Worm (Caenorhabditis elegans): ENCODE data around the gene mig-22.

The mig-22 gene

DNA sequence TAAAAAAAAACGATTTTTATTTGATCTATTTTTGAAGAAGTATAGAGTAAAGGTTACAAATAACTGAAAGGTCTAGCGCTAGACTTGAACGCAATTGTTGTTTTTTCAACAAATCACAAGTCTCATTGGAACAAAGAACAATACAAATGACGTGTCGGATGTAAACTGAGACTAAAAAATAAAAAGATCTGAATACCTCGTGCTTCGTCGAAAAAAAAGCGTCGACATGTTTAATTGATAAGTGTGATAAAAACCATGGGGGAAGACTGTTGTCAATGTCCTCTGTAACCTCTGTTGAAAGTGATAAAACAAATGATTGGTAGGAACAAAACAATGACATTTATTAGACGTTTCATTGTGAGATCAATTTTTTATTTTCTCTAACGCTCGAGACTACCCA, 15.6 kb upstream of the mig-22 start:
- TF ChIP-seq ztf-4 (tag; optimal IDR thresholded peaks at IDR 0.05): no peak
- peak in 1 of 2 experiments; percentile 14 for TF ChIP-seq mdl-1 (tag; optimal IDR thresholded peaks at IDR 0.05)
- TF ChIP-seq unc-30 (tag; optimal IDR thresholded peaks at IDR 0.05): no peak
- peak; percentile 10 for TF ChIP-seq blmp-1 (tag; optimal IDR thresholded peaks at IDR 0.05)
- peak; percentile 2 for TF ChIP-seq nhr-90 (tag; optimal IDR thresholded peaks at IDR 0.05; ENCODE audit: poor library complexity)
- peak; percentile 56 for TF ChIP-seq nhr-85 (tag)
- peak; percentile 68 for TF ChIP-seq nhr-20 (tag; optimal IDR thresholded peaks at IDR 0.05)
- no peak for TF ChIP-seq ama-1 (optimal IDR thresholded peaks at IDR 0.05)
- TF ChIP-seq lin-14 (GFP tag; optimal IDR thresholded peaks at IDR 0.05): peak; percentile 45
- TF ChIP-seq ceh-88 (GFP tag; IDR thresholded peaks at IDR 0.05): no peak
- no peak for TF ChIP-seq sup-37 (GFP tag; optimal IDR thresholded peaks at IDR 0.05)
- TF ChIP-seq nhr-47 (tag; optimal IDR thresholded peaks at IDR 0.05): no peak
- no peak for TF ChIP-seq efl-1 (optimal IDR thresholded peaks at IDR 0.05)
- peak in 1 of 2 experiments; percentile 19 for TF ChIP-seq efl-1 (GFP tag; optimal IDR thresholded peaks at IDR 0.05 in 1 of 2)
- TF ChIP-seq jun-1 (tag; optimal IDR thresholded peaks at IDR 0.05): no peak
- TF ChIP-seq snu-23 (GFP tag; optimal IDR thresholded peaks at IDR 0.05): peak; percentile 30
- TF ChIP-seq elt-3 (tag; optimal IDR thresholded peaks at IDR 0.05): peak in 1 of 6 experiments; percentile 77
- no peak for TF ChIP-seq C04F5.9 (tag; optimal IDR thresholded peaks at IDR 0.05)
- no peak for TF ChIP-seq grh-1 (GFP tag; IDR thresholded peaks at IDR 0.05)
- TF ChIP-seq ets-5 (GFP tag; IDR thresholded peaks at IDR 0.05): no peak
- no peak for TF ChIP-seq nhr-84 (tag; optimal IDR thresholded peaks at IDR 0.05)
- TF ChIP-seq ceh-8 (GFP tag; optimal IDR thresholded peaks at IDR 0.05): no peak
- no peak for TF ChIP-seq C16A3.4 (tag; optimal IDR thresholded peaks at IDR 0.05)
- TF ChIP-seq nhr-77 (tag; optimal IDR thresholded peaks at IDR 0.05): no peak
- TF ChIP-seq skn-1 (tag; optimal IDR thresholded peaks at IDR 0.05): no peak
- TF ChIP-seq pax-3 (tag; optimal IDR thresholded peaks at IDR 0.05): no peak
- no peak for TF ChIP-seq tlp-1 (tag; optimal IDR thresholded peaks at IDR 0.05)
- no peak for TF ChIP-seq mab-9 (GFP tag; IDR thresholded peaks at IDR 0.05)
- TF ChIP-seq nhr-76 (tag; optimal IDR thresholded peaks at IDR 0.05): no peak
- peak; percentile 29 for TF ChIP-seq elt-2 (tag; optimal IDR thresholded peaks at IDR 0.05)
- TF ChIP-seq lin-39 (tag; optimal IDR thresholded peaks at IDR 0.05): no peak
- no peak for TF ChIP-seq zag-1 (tag; optimal IDR thresholded peaks at IDR 0.05)
- no peak for TF ChIP-seq aha-1 (tag; optimal IDR thresholded peaks at IDR 0.05)
- TF ChIP-seq unc-98 (GFP tag; IDR thresholded peaks at IDR 0.05): no peak
- no peak for TF ChIP-seq tbx-2 (tag; optimal IDR thresholded peaks at IDR 0.05)
- peak in 1 of 2 experiments; percentile 65 for TF ChIP-seq lin-35 (GFP tag; optimal IDR thresholded peaks at IDR 0.05)
- TF ChIP-seq hlh-17 (GFP tag; optimal IDR thresholded peaks at IDR 0.05; ENCODE audit: borderline replicate concordance): no peak
- TF ChIP-seq nhr-12 (tag; optimal IDR thresholded peaks at IDR 0.05): no peak
- TF ChIP-seq egl-27 (tag; optimal IDR thresholded peaks at IDR 0.05): no peak
- no peak for TF ChIP-seq alr-1 (tag; optimal IDR thresholded peaks at IDR 0.05; ENCODE audit: borderline replicate concordance)
- no peak for TF ChIP-seq ceh-82 (tag; optimal IDR thresholded peaks at IDR 0.05)
- peak; percentile 51 for TF ChIP-seq nhr-71 (tag; optimal IDR thresholded peaks at IDR 0.05)
- TF ChIP-seq unc-130 (tag; optimal IDR thresholded peaks at IDR 0.05): peak; percentile 50

DNA sequence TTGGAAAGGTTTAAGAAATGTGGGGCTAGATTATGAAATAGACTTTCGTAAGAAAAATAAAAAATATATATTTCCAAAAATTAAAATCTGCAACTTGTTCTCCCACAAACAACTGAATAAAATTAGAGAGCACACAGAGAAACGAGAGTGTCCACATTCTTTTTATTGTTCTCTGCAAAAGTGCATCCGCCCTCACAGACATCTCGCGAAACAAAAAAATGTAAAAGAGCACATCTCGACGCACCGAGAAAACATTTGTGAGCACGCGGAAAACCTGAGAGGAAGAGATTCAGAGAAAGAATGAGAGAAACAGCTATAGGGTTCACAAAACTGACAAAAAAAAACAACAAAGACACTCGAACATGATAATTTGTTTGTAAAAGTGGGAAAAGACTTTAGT, 14.9 kb upstream of the mig-22 start:
- TF ChIP-seq ceh-82 (tag; optimal IDR thresholded peaks at IDR 0.05): no peak
- no peak for TF ChIP-seq tlp-1 (tag; optimal IDR thresholded peaks at IDR 0.05)
- no peak for TF ChIP-seq sptf-1 (tag; optimal IDR thresholded peaks at IDR 0.05)
- no peak for TF ChIP-seq ces-1 (GFP tag; optimal IDR thresholded peaks at IDR 0.05)
- no peak for TF ChIP-seq aha-1 (tag; optimal IDR thresholded peaks at IDR 0.05)
- no peak for TF ChIP-seq swsn-7 (tag; optimal IDR thresholded peaks at IDR 0.05)
- TF ChIP-seq nhr-84 (tag; optimal IDR thresholded peaks at IDR 0.05): no peak
- no peak for TF ChIP-seq isw-1 (GFP tag; IDR thresholded peaks at IDR 0.05)
- TF ChIP-seq grh-1 (GFP tag; IDR thresholded peaks at IDR 0.05): no peak
- no peak for TF ChIP-seq F16B12.6 (tag; optimal IDR thresholded peaks at IDR 0.05)
- TF ChIP-seq skn-1 (tag; optimal IDR thresholded peaks at IDR 0.05): peak; percentile 16
- no peak for TF ChIP-seq unc-86 (tag; optimal IDR thresholded peaks at IDR 0.05)
- TF ChIP-seq elt-3 (tag; optimal IDR thresholded peaks at IDR 0.05): no peak
- TF ChIP-seq fkh-8 (tag; optimal IDR thresholded peaks at IDR 0.05): peak; percentile 24
- no peak for TF ChIP-seq nhr-19 (GFP tag; conservative IDR thresholded peaks at IDR 0.05)
- TF ChIP-seq ceh-88 (GFP tag; IDR thresholded peaks at IDR 0.05): no peak
- peak; percentile 31 for TF ChIP-seq mef-2 (tag; optimal IDR thresholded peaks at IDR 0.05)
- no peak for TF ChIP-seq vab-15 (tag; optimal IDR thresholded peaks at IDR 0.05)
- TF ChIP-seq pag-3 (tag; optimal IDR thresholded peaks at IDR 0.05; ENCODE audit: borderline replicate concordance, insufficient read depth): no peak
- no peak for TF ChIP-seq C34B4.2 (tag; optimal IDR thresholded peaks at IDR 0.05)

All from whole organism, L1 larva.